Fruit fly (Drosophila melanogaster): Measurements from ENCODE around the gene Meltrin.

The Meltrin gene

dm6 chr3R:14706860-14707259 lies 9.8 kb upstream of the Meltrin start (continued):
- no peak for TF ChIP-seq Adf1 (GFP tag; IDR thresholded peaks at IDR 0.05)
- no peak for TF ChIP-seq CG6683 (GFP tag; optimal IDR thresholded peaks at IDR 0.05)
- TF ChIP-seq CG12659 (GFP tag; optimal IDR thresholded peaks at IDR 0.05): peak; percentile 38
- TF ChIP-seq CG31365 (tag; optimal IDR thresholded peaks at IDR 0.05): no peak
- peak; percentile 40 for TF ChIP-seq fd96Cb (tag; optimal IDR thresholded peaks at IDR 0.05)
- TF ChIP-seq Fer3 (tag; optimal IDR thresholded peaks at IDR 0.05): peak; percentile 56
- TF ChIP-seq ewg (GFP tag; optimal IDR thresholded peaks at IDR 0.05): no peak
- no peak for TF ChIP-seq CG10431 (GFP tag; optimal IDR thresholded peaks at IDR 0.05)
- TF ChIP-seq croc (GFP tag; conservative IDR thresholded peaks at IDR 0.05): no peak; the same call in 2 of the 3 replicates
- no peak for TF ChIP-seq dm (GFP tag; optimal IDR thresholded peaks at IDR 0.05)
- peak; percentile 35 for TF ChIP-seq Hr3 (GFP tag; optimal IDR thresholded peaks at IDR 0.05)
- TF ChIP-seq CG31224 (GFP tag; IDR thresholded peaks at IDR 0.05): peak; percentile 40; the same call in 1 of the 2 replicates
- TF ChIP-seq CG14441 (GFP tag; IDR thresholded peaks at IDR 0.05): peak; percentile 81
- TF ChIP-seq CG30403 (GFP tag; optimal IDR thresholded peaks at IDR 0.05): peak; percentile 42
- no peak for TF ChIP-seq sqz (GFP tag; optimal IDR thresholded peaks at IDR 0.05)
- peak; percentile 70; the same call in 2 of the 3 replicates for TF ChIP-seq CG2889 (GFP tag; IDR thresholded peaks at IDR 0.05)
- TF ChIP-seq tio (GFP tag; optimal IDR thresholded peaks at IDR 0.05): no peak
- no peak for TF ChIP-seq Deaf1 (tag; optimal IDR thresholded peaks at IDR 0.05)
- TF ChIP-seq klu (GFP tag; IDR thresholded peaks at IDR 0.05): peak; percentile 74
- peak; percentile 33 for TF ChIP-seq Ssrp (tag; optimal IDR thresholded peaks at IDR 0.05)
- TF ChIP-seq Gug (GFP tag; IDR thresholded peaks at IDR 0.05): peak; percentile 67; the same call in 2 of the 4 replicates
- TF ChIP-seq CG12942 (GFP tag; optimal IDR thresholded peaks at IDR 0.05): no peak
- TF ChIP-seq BEAF-32 (GFP tag; optimal IDR thresholded peaks at IDR 0.05): no peak
- TF ChIP-seq dimm (GFP tag; IDR thresholded peaks at IDR 0.05): no peak
- TF ChIP-seq CG4730 (GFP tag; IDR thresholded peaks at IDR 0.05): peak; percentile 56
- TF ChIP-seq Antp (GFP tag; optimal IDR thresholded peaks at IDR 0.05): peak; percentile 43
- peak; percentile 24; the same call in 1 of the 2 replicates for TF ChIP-seq Ravus (GFP tag; IDR thresholded peaks at IDR 0.05)
- TF ChIP-seq CG17568 (GFP tag; optimal IDR thresholded peaks at IDR 0.05): peak; percentile 15
- peak; percentile 46; the same call in 1 of the 2 replicates for TF ChIP-seq CG4404 (GFP tag; IDR thresholded peaks at IDR 0.05)
- no peak for TF ChIP-seq trh (GFP tag; optimal IDR thresholded peaks at IDR 0.05)
- peak; percentile 61 for TF ChIP-seq vnd (GFP tag; IDR thresholded peaks at IDR 0.05; ENCODE audit: partially characterized antibody)
- peak; percentile 80 for TF ChIP-seq Ptx1 (GFP tag; IDR thresholded peaks at IDR 0.05)
- peak; percentile 45; the same call in 1 of the 2 replicates for TF ChIP-seq CG42726 (GFP tag; IDR thresholded peaks at IDR 0.05; ENCODE audit: partially characterized antibody)
- no peak; the same call in 1 of the 2 replicates for TF ChIP-seq gt (GFP tag; IDR thresholded peaks at IDR 0.05)
- peak; percentile 11 for TF ChIP-seq CG4854 (GFP tag; optimal IDR thresholded peaks at IDR 0.05)
- TF ChIP-seq CG17186 (GFP tag; optimal IDR thresholded peaks at IDR 0.05): no peak
- peak; percentile 33 for TF ChIP-seq en (GFP tag; optimal IDR thresholded peaks at IDR 0.05)
- no peak for TF ChIP-seq psq (GFP tag; optimal IDR thresholded peaks at IDR 0.05)
- TF ChIP-seq CG9817 (tag; optimal IDR thresholded peaks at IDR 0.05): peak; percentile 38
- no peak for TF ChIP-seq CG1233 (GFP tag; optimal IDR thresholded peaks at IDR 0.05)
- no peak for TF ChIP-seq Sox100B (GFP tag; optimal IDR thresholded peaks at IDR 0.05)
- peak; percentile 73 for TF ChIP-seq CG34224 (GFP tag; IDR thresholded peaks at IDR 0.05; ENCODE audit: partially characterized antibody)
- TF ChIP-seq CG7786 (GFP tag; optimal IDR thresholded peaks at IDR 0.05): peak; percentile 57
- peak; percentile 57 for TF ChIP-seq eyg (GFP tag; optimal IDR thresholded peaks at IDR 0.05)
- 0 out of 2 replicates have a peak, but pooled peaks have one; percentile 17 for TF ChIP-seq chm (GFP tag; IDR thresholded peaks at IDR 0.05)
- peak; percentile 57 for TF ChIP-seq Myb (GFP tag; optimal IDR thresholded peaks at IDR 0.05)
- no peak for TF ChIP-seq sug (tag; optimal IDR thresholded peaks at IDR 0.05)
- peak; percentile 53 for TF ChIP-seq CG13624 (GFP tag; optimal IDR thresholded peaks at IDR 0.05)
- TF ChIP-seq pita (GFP tag; optimal IDR thresholded peaks at IDR 0.05): no peak
- peak; percentile 40 for TF ChIP-seq schlank (tag; optimal IDR thresholded peaks at IDR 0.05)
- TF ChIP-seq caup (GFP tag; optimal IDR thresholded peaks at IDR 0.05; ENCODE audit: severe bottlenecking): peak; percentile 45

Measured in whole organism, embryonic.